Worm (Caenorhabditis elegans): Measurements from ENCODE around the gene C48B4.6.

- TF ChIP-seq ztf-11 (tag; optimal IDR thresholded peaks at IDR 0.05) (no peak), nhr-28 (tag; optimal IDR thresholded peaks at IDR 0.05) (no peak)
Measured at ce11 chrIII:9542280-9542679, 16.1 kb downstream of the C48B4.6 start, which contains the start of gene mut-7.
